Fruit fly (Drosophila melanogaster) S2 (cell line): ENCODE results near the gene CG7879.

ENCODE experiments used
- CG8478 ChIP-seq: fragments of >200 bp; optimal IDR thresholded peaks from 2 replicates; lab custom pipeline; 2018
- CTCF ChIP-seq, 2 experiments: fragments of >200 bp; optimal IDR thresholded peaks; 2 replicates each; lab custom pipeline; 2018

DNA sequence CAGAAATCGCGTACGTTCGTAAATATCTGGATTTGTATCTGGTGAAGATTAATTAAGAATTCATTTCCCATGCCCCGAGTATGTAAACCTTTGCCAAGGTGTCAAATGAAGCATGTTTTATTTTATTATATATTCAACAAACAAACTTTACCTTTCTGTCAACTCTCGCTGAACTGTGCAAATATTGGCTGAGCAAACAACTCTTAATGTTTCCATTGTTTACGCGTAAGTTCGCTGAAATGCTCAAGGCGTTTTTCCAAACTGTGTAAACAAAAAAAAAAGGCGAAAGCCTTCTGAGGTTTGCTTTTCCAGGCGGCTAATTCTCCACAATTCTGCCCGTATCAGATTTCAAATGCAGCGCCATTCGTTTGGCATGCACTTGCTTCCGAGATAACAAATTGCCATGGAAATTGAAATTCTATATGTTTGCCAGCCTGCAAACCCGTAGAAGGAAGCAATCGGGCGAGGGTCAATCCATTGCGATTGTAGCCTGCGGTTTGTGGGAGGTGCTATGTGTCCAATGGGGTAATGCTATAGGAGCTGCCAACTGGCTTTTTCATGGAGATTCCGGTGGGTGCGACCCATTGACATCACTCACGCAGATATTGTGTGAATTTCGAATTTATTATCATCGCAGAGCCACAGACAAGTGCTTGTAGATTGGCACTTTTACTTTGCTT, 23.4 kb upstream of the CG7879 start:
- TF ChIP-seq CTCF (optimal IDR thresholded peaks at IDR 0.05; lab: Kevin White, UChicago) (no peak), CG8478 (no peak)
